Worm (Caenorhabditis elegans) whole organism, late embryonic: ENCODE data around the gene rpl-36.A.

Source experiments
- fkh-10 ChIP-seq: fragments of 150-350 bp; optimal IDR thresholded peaks from 2 replicates; lab custom pipeline; 2014; ENCODE audit warnings: missing biosample characterization, missing genetic modification reagents, missing genetic modification characterization
- pha-4 ChIP-seq: fragments of 150-350 bp; optimal IDR thresholded peaks from 2 replicates; lab custom pipeline; 2018; ENCODE audit warnings: missing biosample characterization, missing genetic modification reagents, missing genetic modification characterization
- ttx-3 ChIP-seq: sonication (generic microtip); optimal IDR thresholded peaks from 2 replicates; lab custom pipeline; 2016; ENCODE audit warnings: missing genetic modification reagents, missing genetic modification characterization, missing compliant biosample characterization

ce11 chrII:11048930-11049329 lies 48.1 kb downstream of the rpl-36.A start, which contains the start of gene F33A8.4:
- TF ChIP-seq fkh-10 (GFP tag; lab: Kevin White, UChicago) = no peak
- TF ChIP-seq ttx-3 (tag; lab: Kevin White, UChicago) = no peak
- TF ChIP-seq pha-4 (tag; lab: Kevin White, UChicago) = no peak
